Fruit fly (Drosophila melanogaster) whole organism, adult: ENCODE measurements around the gene Tom70.

ENCODE experiments used
- CG11617 ChIP-seq: fragments of 200-800 bp; sonication (Bioruptor generic); optimal IDR thresholded peaks from 2 replicates; lab custom pipeline; 2017; ENCODE audit warnings: mild to moderate bottlenecking, missing biosample characterization, missing genetic modification reagents, missing genetic modification characterization
- CG12768 ChIP-seq: fragments of 200-800 bp; sonication (Bioruptor generic); optimal IDR thresholded peaks from 2 replicates; lab custom pipeline; 2017; ENCODE audit warnings: missing biosample characterization, missing genetic modification characterization, mild to moderate bottlenecking, moderate library complexity, missing genetic modification reagents
- CG14711 ChIP-seq: fragments of 200-800 bp; sonication (Bioruptor generic); optimal IDR thresholded peaks from 2 replicates; lab custom pipeline; 2018; ENCODE audit warnings: missing biosample characterization, mild to moderate bottlenecking, missing genetic modification characterization, moderate library complexity
- CG1620 ChIP-seq: fragments of 200-800 bp; sonication (Bioruptor generic); optimal IDR thresholded peaks from 2 replicates; lab custom pipeline; 2016; ENCODE audit warnings: missing biosample characterization, missing genetic modification characterization
- CG33017 ChIP-seq: fragments of 200-800 bp; sonication (Bioruptor generic); optimal IDR thresholded peaks from 2 replicates; lab custom pipeline; 2018; ENCODE audit warnings: missing biosample characterization, mild to moderate bottlenecking, missing genetic modification characterization, moderate library complexity
- CG5204 ChIP-seq: fragments of 200-800 bp; sonication (Bioruptor generic); optimal IDR thresholded peaks from 2 replicates; lab custom pipeline; 2016; ENCODE audit warnings: missing biosample characterization, missing genetic modification characterization
- CG7101 ChIP-seq: fragments of 200-800 bp; sonication (Bioruptor generic); optimal IDR thresholded peaks from 2 replicates; lab custom pipeline; 2018; ENCODE audit warnings: missing biosample characterization, mild to moderate bottlenecking, missing genetic modification characterization, moderate library complexity
- Clk ChIP-seq: fragments of 200-800 bp; sonication (Bioruptor generic); optimal IDR thresholded peaks from 2 replicates; lab custom pipeline; 2017; ENCODE audit warnings: missing biosample characterization, missing genetic modification characterization
- Crg-1 ChIP-seq: fragments of 200-800 bp; sonication (Bioruptor generic); optimal IDR thresholded peaks from 2 replicates; lab custom pipeline; 2016; ENCODE audit warnings: missing biosample characterization, missing genetic modification characterization
- Mnt ChIP-seq: fragments of 200-800 bp; sonication (Bioruptor generic); optimal IDR thresholded peaks from 2 replicates; lab custom pipeline; 2016; ENCODE audit warnings: missing biosample characterization, mild to moderate bottlenecking, missing genetic modification characterization
- bab1 ChIP-seq: fragments of 200-800 bp; sonication (Bioruptor generic); optimal IDR thresholded peaks from 3 replicates; lab custom pipeline; 2019; ENCODE audit warnings: missing biosample characterization, mild to moderate bottlenecking, missing genetic modification characterization, moderate library complexity
- ovo ChIP-seq: fragments of 200-800 bp; sonication (Bioruptor generic); optimal IDR thresholded peaks from 2 replicates; lab custom pipeline; 2016; ENCODE audit warnings: missing biosample characterization, missing genetic modification characterization
- tj ChIP-seq: fragments of 200-800 bp; sonication (Bioruptor generic); optimal IDR thresholded peaks from 3 replicates; lab custom pipeline; 2017; ENCODE audit warnings: missing biosample characterization, mild to moderate bottlenecking, missing genetic modification characterization, moderate library complexity
- toe ChIP-seq: fragments of 200-800 bp; sonication (Bioruptor generic); optimal IDR thresholded peaks from 2 replicates; lab custom pipeline; 2016; ENCODE audit warnings: missing biosample characterization, missing genetic modification characterization

Tom70 gene

DNA sequence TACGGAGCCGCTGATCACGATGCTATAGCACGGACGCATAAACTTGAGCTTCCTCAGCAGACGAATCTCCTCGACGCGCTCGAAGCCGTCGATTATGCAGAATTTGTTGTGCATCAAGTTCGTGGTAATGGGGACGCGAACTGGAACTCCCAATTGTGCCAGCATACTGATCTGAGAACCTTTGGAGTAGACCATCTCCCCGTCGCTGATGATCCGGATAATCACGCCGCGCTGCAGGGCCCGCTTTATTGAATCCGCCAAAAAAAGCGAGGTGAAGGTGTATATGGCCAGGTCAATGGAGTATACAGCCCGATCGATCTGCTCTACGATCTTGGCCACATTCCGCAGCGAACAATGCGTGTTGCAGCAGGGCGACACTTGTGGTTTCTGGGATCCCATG, 49.1 kb downstream of the Tom70 start:
- no peak for TF ChIP-seq CG33017

DNA sequence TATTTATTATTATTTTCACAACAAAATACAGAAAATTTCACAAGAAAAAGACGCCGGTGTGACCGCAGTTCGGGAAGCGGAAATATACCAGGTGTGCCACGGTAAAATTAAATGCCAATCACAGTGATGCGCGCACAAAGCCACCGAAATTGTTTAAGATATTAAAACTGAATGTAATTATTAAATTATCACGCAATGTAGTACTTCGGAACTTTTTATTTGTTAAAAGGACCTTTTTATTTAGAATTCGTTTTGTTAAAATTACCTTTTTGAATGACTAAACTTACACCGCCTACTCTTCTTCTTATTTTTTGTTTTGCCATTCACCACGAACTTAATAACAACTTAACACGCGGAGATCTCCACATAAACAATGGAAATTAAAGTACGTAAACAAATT, 50.4 kb downstream of the Tom70 start, which contains the start of the genes CG6686 and CG34163:
Gene CG6686 (minus strand): TSS at position 95 of the 400 bp plus-strand sequence.
Gene CG34163 (plus strand): TSS at position 326 of the 400 bp plus-strand sequence.
- TF ChIP-seq CG14711 (tag; lab: Kevin White, UChicago) (peak; percentile 50), Clk (GFP tag; lab: Kevin White, UChicago) (no peak), CG11617 (GFP tag; lab: Kevin White, UChicago) (peak; percentile 66), Crg-1 (GFP tag; lab: Kevin White, UChicago) (peak; percentile 27), CG1620 (GFP tag; lab: Kevin White, UChicago) (peak; percentile 64), ovo (GFP tag; lab: Kevin White, UChicago) (peak; percentile 7), bab1 (GFP tag; lab: Kevin White, UChicago) (peak; percentile 76), Mnt (GFP tag; lab: Kevin White, UChicago) (peak; percentile 91), CG12768 (no peak), CG5204 (GFP tag; lab: Kevin White, UChicago) (no peak), toe (GFP tag; lab: Kevin White, UChicago) (no peak), CG33017 (no peak), tj (GFP tag; lab: Kevin White, UChicago) (peak; percentile 42), CG7101 (tag; lab: Kevin White, UChicago) (peak; percentile 48)
